Fruit fly (Drosophila melanogaster) whole organism, pupa: ENCODE results near the gene CG11068.

Experiments
- CG10348 ChIP-seq: fragments of 200-800 bp; sonication (Bioruptor generic); IDR thresholded peaks from 2 replicates; pipeline ENCODE4 v1.3.6; 2022; ENCODE audit warnings: missing biosample characterization, missing genetic modification characterization
- CG13204 ChIP-seq: fragments of 200-800 bp; sonication (Bioruptor generic); optimal IDR thresholded peaks from 2 replicates; lab custom pipeline; 2018; ENCODE audit warnings: missing biosample characterization, mild to moderate bottlenecking, missing genetic modification characterization, moderate library complexity
- CG15710 ChIP-seq: fragments of 200-800 bp; sonication (Bioruptor generic); optimal IDR thresholded peaks from 2 replicates; lab custom pipeline; 2018; ENCODE audit warnings: missing biosample characterization, mild to moderate bottlenecking, missing genetic modification characterization, moderate library complexity
- CG17806 ChIP-seq: fragments of 200-800 bp; sonication (Bioruptor generic); optimal IDR thresholded peaks from 2 replicates; lab custom pipeline; 2018; ENCODE audit warnings: missing biosample characterization, mild to moderate bottlenecking, missing genetic modification characterization, moderate library complexity
- Ets98B ChIP-seq: fragments of 200-800 bp; sonication (Bioruptor generic); IDR thresholded peaks from 2 replicates; pipeline ENCODE4 v1.3.6; 2022; ENCODE audit warnings: missing biosample characterization, missing genetic modification characterization
- Pif1A ChIP-seq: fragments of 200-800 bp; sonication (Bioruptor generic); optimal IDR thresholded peaks from 3 replicates; lab custom pipeline; 2016; ENCODE audit warnings: missing biosample characterization, missing genetic modification characterization
- Pif1B ChIP-seq: fragments of 200-800 bp; sonication (Bioruptor generic); optimal IDR thresholded peaks from 3 replicates; lab custom pipeline; 2016; ENCODE audit warnings: missing biosample characterization, missing genetic modification characterization
- gl ChIP-seq: fragments of 200-800 bp; sonication (Bioruptor generic); optimal IDR thresholded peaks from 2 replicates; lab custom pipeline; 2018; ENCODE audit warnings: missing biosample characterization, mild to moderate bottlenecking, missing genetic modification characterization

- peak; percentile 8 for TF ChIP-seq Pif1A
- TF ChIP-seq CG17806 (tag; lab: Kevin White, UChicago): no peak
- no peak for TF ChIP-seq Ets98B (GFP tag; lab: Robert Waterston, UW)
- TF ChIP-seq CG13204: peak; percentile 30
- TF ChIP-seq Pif1B: no peak
- no peak for TF ChIP-seq CG10348
- peak; percentile 33 for TF ChIP-seq CG15710 (tag; lab: Kevin White, UChicago)
- TF ChIP-seq gl (tag; lab: Kevin White, UChicago): peak; percentile 49
These were observed 6.2 kb upstream of the CG11068 start for dm6 chrX:13948805-13949361.
